Worm (Caenorhabditis elegans) whole organism, L3 larva: Measurements from ENCODE around the gene C16C8.8.
"Not testable (repeated sequence)": the region's sequence is repeated elsewhere in the genome, so short reads cannot be mapped to it uniquely, and the experiment has no call there.

Source experiments
- R02D3.7 ChIP-seq: fragments of 150-350 bp; optimal IDR thresholded peaks from 2 replicates; lab custom pipeline; 2014; ENCODE audit warnings: missing biosample characterization, missing genetic modification characterization
- ZK546.5 ChIP-seq: sonication (generic microtip); optimal IDR thresholded peaks from 2 replicates; lab custom pipeline; 2017; ENCODE audit warnings: missing biosample characterization, missing genetic modification characterization
- aly-2 ChIP-seq: fragments of 150-350 bp; optimal IDR thresholded peaks from 2 replicates; lab custom pipeline; 2014; ENCODE audit warnings: missing biosample characterization, missing genetic modification characterization
- ama-1 ChIP-seq: fragments of 150-350 bp; optimal IDR thresholded peaks from 2 replicates; lab custom pipeline; 2018
- ceh-16 ChIP-seq: sonication (generic microtip); optimal IDR thresholded peaks from 2 replicates; lab custom pipeline; 2017; ENCODE audit warnings: missing biosample characterization, missing genetic modification characterization
- ceh-28 ChIP-seq: fragments of 150-350 bp; optimal IDR thresholded peaks from 2 replicates; lab custom pipeline; 2014; ENCODE audit warnings: missing biosample characterization, missing genetic modification reagents, missing genetic modification characterization
- ceh-82 ChIP-seq: fragments of 150-350 bp; optimal IDR thresholded peaks from 2 replicates; lab custom pipeline; 2014; ENCODE audit warnings: missing biosample characterization, missing genetic modification characterization
- ceh-9 ChIP-seq: sonication (generic microtip); optimal IDR thresholded peaks from 2 replicates; lab custom pipeline; 2018; ENCODE audit warnings: missing biosample characterization, missing genetic modification characterization
- daf-12 ChIP-seq: fragments of 150-350 bp; optimal IDR thresholded peaks from 2 replicates; lab custom pipeline; 2014; ENCODE audit warnings: missing biosample characterization, missing genetic modification reagents, missing genetic modification characterization
- egl-27 ChIP-seq: sonication (generic microtip); optimal IDR thresholded peaks from 4 replicates; lab custom pipeline; 2017; ENCODE audit warnings: missing biosample characterization, missing genetic modification reagents, missing genetic modification characterization
- egl-5 ChIP-seq: fragments of 150-350 bp; optimal IDR thresholded peaks from 2 replicates; lab custom pipeline; 2017; ENCODE audit warnings: missing biosample characterization, missing genetic modification reagents, missing genetic modification characterization, inconsistent platforms
- elt-1 ChIP-seq: fragments of 150-350 bp; optimal IDR thresholded peaks from 2 replicates; lab custom pipeline; 2014; ENCODE audit warnings: missing biosample characterization, missing genetic modification characterization
- elt-2 ChIP-seq: sonication (generic microtip); optimal IDR thresholded peaks from 2 replicates; lab custom pipeline; 2016; ENCODE audit warnings: missing genetic modification reagents, mild to moderate bottlenecking, missing genetic modification characterization, missing compliant biosample characterization
- elt-3 ChIP-seq, 3 experiments: fragments of 150-350 bp in 1 of 3; sonication (generic microtip) in 2 of 3; optimal IDR thresholded peaks; 2 replicates in 2 of 3; 4 replicates in 1 of 3; lab custom pipeline; 2014 to 2017; ENCODE audit warnings: missing biosample characterization in 3 of 3, missing genetic modification characterization in 3 of 3
- eor-1 ChIP-seq, 2 experiments: fragments of 150-350 bp; optimal IDR thresholded peaks; 2 replicates each; lab custom pipeline; 2014 to 2018; ENCODE audit warnings: missing biosample characterization in 2 of 2, missing genetic modification characterization in 2 of 2
- fkh-10 ChIP-seq: sonication (generic microtip); optimal IDR thresholded peaks from 2 replicates; lab custom pipeline; 2017; ENCODE audit warnings: missing biosample characterization, missing genetic modification reagents, missing genetic modification characterization
- fkh-2 ChIP-seq: fragments of 150-350 bp; optimal IDR thresholded peaks from 2 replicates; lab custom pipeline; 2014; ENCODE audit warnings: missing biosample characterization, missing genetic modification reagents, missing genetic modification characterization
- fos-1 ChIP-seq: fragments of 150-350 bp; optimal IDR thresholded peaks from 2 replicates; lab custom pipeline; 2014; ENCODE audit warnings: missing biosample characterization, missing genetic modification characterization
- hmg-11 ChIP-seq: sonication (generic microtip); optimal IDR thresholded peaks from 2 replicates; lab custom pipeline; 2016; ENCODE audit warnings: missing genetic modification characterization, missing compliant biosample characterization
- jun-1 ChIP-seq: fragments of 150-350 bp; optimal IDR thresholded peaks from 2 replicates; lab custom pipeline; 2014; ENCODE audit warnings: missing biosample characterization, missing genetic modification reagents, missing genetic modification characterization
- lin-15B ChIP-seq: fragments of 150-350 bp; optimal IDR thresholded peaks from 2 replicates; lab custom pipeline; 2014; ENCODE audit warnings: missing biosample characterization, missing genetic modification characterization
- lin-39 ChIP-seq: fragments of 150-350 bp; optimal IDR thresholded peaks from 2 replicates; lab custom pipeline; 2018; ENCODE audit warnings: missing biosample characterization, missing genetic modification reagents, missing genetic modification characterization
- lsy-12 ChIP-seq: sonication (generic microtip); optimal IDR thresholded peaks from 2 replicates; lab custom pipeline; 2016; ENCODE audit warnings: mild to moderate bottlenecking, missing genetic modification characterization, missing compliant biosample characterization
- mdl-1 ChIP-seq: fragments of 150-350 bp; optimal IDR thresholded peaks from 2 replicates; lab custom pipeline; 2014; ENCODE audit warnings: missing biosample characterization, missing genetic modification characterization
- mml-1 ChIP-seq: fragments of 150-350 bp; sonication (generic microtip); optimal IDR thresholded peaks from 3 replicates; lab custom pipeline; 2014; ENCODE audit warnings: missing biosample characterization, missing genetic modification characterization
- nfya-1 ChIP-seq: sonication (generic microtip); optimal IDR thresholded peaks from 2 replicates; lab custom pipeline; 2017; ENCODE audit warnings: missing genetic modification characterization, mild to moderate bottlenecking, missing compliant biosample characterization, antibody characterized with exemption, moderate library complexity; ENCODE audit not compliant: insufficient read depth
- nhr-11 ChIP-seq: fragments of 150-350 bp; optimal IDR thresholded peaks from 2 replicates; lab custom pipeline; 2014; ENCODE audit warnings: missing biosample characterization, missing genetic modification characterization
- nhr-12 ChIP-seq: fragments of 150-350 bp; optimal IDR thresholded peaks from 2 replicates; lab custom pipeline; 2014; ENCODE audit warnings: missing biosample characterization, missing genetic modification characterization
- nhr-237 ChIP-seq: fragments of 150-350 bp; optimal IDR thresholded peaks from 2 replicates; lab custom pipeline; 2014; ENCODE audit warnings: missing biosample characterization, missing genetic modification characterization
- nhr-25 ChIP-seq: sonication (generic microtip); optimal IDR thresholded peaks from 2 replicates; lab custom pipeline; 2017; ENCODE audit warnings: missing biosample characterization, missing genetic modification characterization
- nhr-28 ChIP-seq: fragments of 150-350 bp; optimal IDR thresholded peaks from 2 replicates; lab custom pipeline; 2014; ENCODE audit warnings: missing biosample characterization, missing genetic modification characterization
- nhr-43 ChIP-seq: sonication (generic microtip); optimal IDR thresholded peaks from 2 replicates; lab custom pipeline; 2016; ENCODE audit warnings: mild to moderate bottlenecking, missing genetic modification characterization, missing compliant biosample characterization; ENCODE audit not compliant: poor library complexity, severe bottlenecking
- nhr-67 ChIP-seq: fragments of 150-350 bp; optimal IDR thresholded peaks from 2 replicates; lab custom pipeline; 2014; ENCODE audit warnings: missing biosample characterization, missing genetic modification characterization
- nhr-76 ChIP-seq: fragments of 150-350 bp; sonication (generic microtip); optimal IDR thresholded peaks from 5 replicates; lab custom pipeline; 2014; ENCODE audit warnings: missing biosample characterization, missing genetic modification characterization
- nhr-77 ChIP-seq: fragments of 150-350 bp; optimal IDR thresholded peaks from 2 replicates; lab custom pipeline; 2014; ENCODE audit warnings: missing biosample characterization, missing genetic modification characterization
- pha-4 ChIP-seq: fragments of 150-350 bp; optimal IDR thresholded peaks from 2 replicates; lab custom pipeline; 2014; ENCODE audit warnings: missing biosample characterization, missing genetic modification reagents, missing genetic modification characterization
- pqm-1 ChIP-seq: fragments of 150-350 bp; optimal IDR thresholded peaks from 2 replicates; lab custom pipeline; 2017; ENCODE audit warnings: missing biosample characterization, missing genetic modification characterization, inconsistent platforms
- sea-2 ChIP-seq: fragments of 150-350 bp; sonication (generic microtip); optimal IDR thresholded peaks from 4 replicates; lab custom pipeline; 2014; ENCODE audit warnings: missing biosample characterization, missing genetic modification reagents, missing genetic modification characterization
- skn-1 ChIP-seq: fragments of 150-350 bp; optimal IDR thresholded peaks from 2 replicates; lab custom pipeline; 2014; ENCODE audit warnings: missing biosample characterization, missing genetic modification characterization
- snpc-4 ChIP-seq: fragments of 150-350 bp; optimal IDR thresholded peaks from 2 replicates; lab custom pipeline; 2014; ENCODE audit warnings: missing biosample characterization, missing genetic modification characterization
- tbx-2 ChIP-seq: sonication (generic microtip); optimal IDR thresholded peaks from 2 replicates; lab custom pipeline; 2016; ENCODE audit warnings: mild to moderate bottlenecking, missing genetic modification characterization, missing compliant biosample characterization
- unc-39 ChIP-seq: sonication (generic microtip); optimal IDR thresholded peaks from 4 replicates; lab custom pipeline; 2017; ENCODE audit warnings: missing biosample characterization, missing genetic modification characterization
- unc-62 ChIP-seq: fragments of 150-350 bp; sonication (generic microtip); optimal IDR thresholded peaks from 4 replicates; lab custom pipeline; 2014; ENCODE audit warnings: missing biosample characterization, missing genetic modification reagents, missing genetic modification characterization
- zag-1 ChIP-seq: fragments of 150-350 bp; optimal IDR thresholded peaks from 2 replicates; lab custom pipeline; 2014; ENCODE audit warnings: missing biosample characterization, missing genetic modification characterization
- ztf-11 ChIP-seq: fragments of 150-350 bp; optimal IDR thresholded peaks from 2 replicates; lab custom pipeline; 2014; ENCODE audit warnings: missing biosample characterization, missing genetic modification characterization
- ztf-4 ChIP-seq: fragments of 150-350 bp; optimal IDR thresholded peaks from 2 replicates; lab custom pipeline; 2014; ENCODE audit warnings: missing biosample characterization, missing genetic modification characterization

The C16C8.8 gene

ce11 chrII:3500373-3500772 is 38.9 kb upstream of the C16C8.8 start:
- TF ChIP-seq elt-3 (tag; optimal IDR thresholded peaks at IDR 0.05; lab: Kevin White, UChicago) (no peak), skn-1 (tag; lab: Kevin White, UChicago) (no peak), lin-39 (no peak), sea-2 (no peak), fkh-10 (no peak), lin-15B (tag; lab: Kevin White, UChicago) (no peak), nhr-237 (tag; lab: Kevin White, UChicago) (no peak), nhr-67 (tag; lab: Kevin White, UChicago) (no peak), nhr-12 (tag; lab: Kevin White, UChicago) (no peak), fos-1 (no peak), jun-1 (tag; lab: Kevin White, UChicago) (no peak), elt-2 (tag; lab: Kevin White, UChicago) (no peak), ama-1 (lab: Kevin White, UChicago) (no peak), unc-62 (GFP tag; lab: Kevin White, UChicago) (no peak), ceh-16 (tag; lab: Kevin White, UChicago) (no peak), nhr-77 (tag; lab: Kevin White, UChicago) (no peak), pha-4 (tag; lab: Kevin White, UChicago) (no peak), mml-1 (no peak)

- TF ChIP-seq fkh-2: no peak
- TF ChIP-seq ceh-82 (tag; lab: Kevin White, UChicago): no peak
Observed at ce11 chrII:3499386-3499785, 37.9 kb upstream of the C16C8.8 start, which contains the start of gene Y49F6B.9. Gene Y49F6B.9, minus strand, starts transcription at chrII:3499387.

ce11 chrII:3490797-3491196 is 29.3 kb upstream of the C16C8.8 start, which contains the start of gene fbxb-112:
Gene fbxb-112, plus strand, starts transcription at chrII:3491097.
- not testable (repeated sequence) for TF ChIP-seq ama-1 (lab: Kevin White, UChicago); skn-1 (tag; lab: Kevin White, UChicago); nhr-12 (tag; lab: Kevin White, UChicago)

- TF ChIP-seq ceh-16 (tag; lab: Kevin White, UChicago): no peak
- TF ChIP-seq daf-12 (tag; lab: Kevin White, UChicago): no peak
- TF ChIP-seq R02D3.7: peak; percentile 1
- TF ChIP-seq unc-39: no peak
- TF ChIP-seq mml-1: no peak
- TF ChIP-seq fkh-10: peak; percentile 17
- TF ChIP-seq unc-62 (GFP tag; lab: Kevin White, UChicago): no peak
- no peak for TF ChIP-seq ZK546.5 (tag; lab: Kevin White, UChicago)
- TF ChIP-seq zag-1 (tag; lab: Kevin White, UChicago): no peak
- no peak for TF ChIP-seq fos-1
- peak; percentile 55 for TF ChIP-seq nfya-1 (tag; lab: Kevin White, UChicago)
- TF ChIP-seq ceh-82 (tag; lab: Kevin White, UChicago): no peak
- no peak for TF ChIP-seq nhr-11 (tag; lab: Kevin White, UChicago)
- TF ChIP-seq hmg-11 (tag; lab: Kevin White, UChicago): no peak
- TF ChIP-seq mdl-1 (tag; lab: Kevin White, UChicago): no peak
- TF ChIP-seq nhr-43 (tag; lab: Kevin White, UChicago): no peak
- TF ChIP-seq elt-3 (tag; optimal IDR thresholded peaks at IDR 0.05; lab: Kevin White, UChicago): no peak
- TF ChIP-seq ztf-11: no peak
- peak; percentile 55 for TF ChIP-seq snpc-4 (tag; lab: Kevin White, UChicago)
- no peak for TF ChIP-seq jun-1 (tag; lab: Kevin White, UChicago)
- peak; percentile 59 for TF ChIP-seq lin-39
- no peak for TF ChIP-seq elt-1 (tag; lab: Kevin White, UChicago)
- peak; percentile 69 for TF ChIP-seq egl-5
- no peak for TF ChIP-seq ceh-28 (tag; lab: Kevin White, UChicago)
- no peak for TF ChIP-seq pqm-1
- TF ChIP-seq aly-2 (tag; lab: Kevin White, UChicago): no peak
- no peak for TF ChIP-seq lsy-12 (tag; lab: Kevin White, UChicago)
- no peak for TF ChIP-seq ama-1 (lab: Kevin White, UChicago)
- no peak for TF ChIP-seq nhr-28 (tag; lab: Kevin White, UChicago)
- TF ChIP-seq nhr-25 (tag; lab: Kevin White, UChicago): peak; percentile 20
- no peak for TF ChIP-seq ztf-4 (tag; lab: Kevin White, UChicago)
- no peak for TF ChIP-seq nhr-77 (tag; lab: Kevin White, UChicago)
- no peak for TF ChIP-seq ceh-9 (tag; lab: Kevin White, UChicago)
- TF ChIP-seq nhr-76 (tag; lab: Kevin White, UChicago): no peak
- no peak for TF ChIP-seq eor-1 (tag; optimal IDR thresholded peaks at IDR 0.05; lab: Kevin White, UChicago)
- TF ChIP-seq pha-4 (tag; lab: Kevin White, UChicago): no peak
- TF ChIP-seq egl-27 (tag; lab: Kevin White, UChicago): no peak
- peak; percentile 91 for TF ChIP-seq lin-15B (tag; lab: Kevin White, UChicago)
- no peak for TF ChIP-seq nhr-67 (tag; lab: Kevin White, UChicago)
- no peak for TF ChIP-seq sea-2
- TF ChIP-seq nhr-12 (tag; lab: Kevin White, UChicago): no peak
- no peak for TF ChIP-seq fkh-2
- TF ChIP-seq tbx-2: no peak
Observed at ce11 chrII:3482231-3482630, 20.7 kb upstream of the C16C8.8 start, which contains the start of gene smu-2. Gene smu-2, plus strand, starts transcription at chrII:3482408.
